Fruit fly (Drosophila melanogaster) whole organism, embryonic: Measurements from ENCODE around the gene loj.

Experiments
- ATbp ChIP-seq: fragments of 200-800 bp; sonication (Bioruptor generic); optimal IDR thresholded peaks from 2 replicates; lab custom pipeline; 2017; ENCODE audit warnings: missing biosample characterization, mild to moderate bottlenecking, missing genetic modification characterization, missing genetic modification reagents
- Blimp-1 ChIP-seq: fragments of 200-800 bp; sonication (Bioruptor generic); optimal IDR thresholded peaks from 3 replicates; lab custom pipeline; 2018; ENCODE audit warnings: missing biosample characterization, missing genetic modification characterization, mild to moderate bottlenecking, moderate library complexity, missing genetic modification reagents
- CG10267 ChIP-seq: fragments of 200-800 bp; sonication (Bioruptor generic); optimal IDR thresholded peaks from 2 replicates; lab custom pipeline; 2018; ENCODE audit warnings: missing biosample characterization, mild to moderate bottlenecking, missing genetic modification characterization, moderate library complexity
- CG10543 ChIP-seq: fragments of 200-800 bp; sonication (Bioruptor generic); optimal IDR thresholded peaks from 3 replicates; lab custom pipeline; 2017; ENCODE audit warnings: missing biosample characterization, mild to moderate bottlenecking, missing genetic modification characterization, moderate library complexity
- CG12391 ChIP-seq: fragments of 200-800 bp; sonication (Bioruptor generic); optimal IDR thresholded peaks from 3 replicates; lab custom pipeline; 2018; ENCODE audit warnings: missing biosample characterization, mild to moderate bottlenecking, missing genetic modification characterization, moderate library complexity
- CG13424 ChIP-seq: fragments of 200-800 bp; sonication (Bioruptor generic); optimal IDR thresholded peaks from 2 replicates; lab custom pipeline; 2019; ENCODE audit warnings: missing biosample characterization, mild to moderate bottlenecking, missing genetic modification characterization, moderate library complexity
- CG14710 ChIP-seq: fragments of 200-800 bp; sonication (Bioruptor generic); optimal IDR thresholded peaks from 3 replicates; lab custom pipeline; 2019; ENCODE audit warnings: missing biosample characterization, mild to moderate bottlenecking, missing genetic modification characterization, moderate library complexity
- CG15696 ChIP-seq: fragments of 200-800 bp; sonication (Bioruptor generic); optimal IDR thresholded peaks from 2 replicates; lab custom pipeline; 2019; ENCODE audit warnings: missing biosample characterization, mild to moderate bottlenecking, missing genetic modification characterization, moderate library complexity
- CG17802 ChIP-seq: fragments of 200-800 bp; sonication (Bioruptor generic); optimal IDR thresholded peaks from 2 replicates; lab custom pipeline; 2018; ENCODE audit warnings: missing biosample characterization, mild to moderate bottlenecking, missing genetic modification characterization, moderate library complexity
- CG17829 ChIP-seq: fragments of 200-800 bp; optimal IDR thresholded peaks from 2 replicates; lab custom pipeline; 2019; ENCODE audit warnings: missing biosample characterization, mild to moderate bottlenecking, missing genetic modification characterization, moderate library complexity
- CG2712 ChIP-seq: fragments of 200-800 bp; optimal IDR thresholded peaks from 3 replicates; lab custom pipeline; 2019; ENCODE audit warnings: missing biosample characterization, mild to moderate bottlenecking, missing genetic modification characterization, moderate library complexity
- CG2889 ChIP-seq: fragments of 200-800 bp; sonication (Bioruptor generic); IDR thresholded peaks from 3 replicates; pipeline ENCODE4 v1.3.6; 2022; ENCODE audit warnings: missing biosample characterization, missing genetic modification characterization
- CG31441 ChIP-seq: fragments of 200-800 bp; sonication (Bioruptor generic); IDR thresholded peaks from 2 replicates; pipeline ENCODE4 v1.3.6; 2022; ENCODE audit warnings: missing biosample characterization, missing genetic modification characterization
- CG32532 ChIP-seq: fragments of 200-800 bp; sonication (Bioruptor generic); IDR thresholded peaks from 2 replicates; pipeline ENCODE4 v1.3.6; 2022; ENCODE audit warnings: missing biosample characterization, missing genetic modification characterization
- CG4424 ChIP-seq: fragments of 200-800 bp; sonication (Bioruptor generic); optimal IDR thresholded peaks from 3 replicates; lab custom pipeline; 2016; ENCODE audit warnings: missing biosample characterization, missing genetic modification characterization
- CG7556 ChIP-seq: fragments of 200-800 bp; sonication (Bioruptor generic); optimal IDR thresholded peaks from 2 replicates; lab custom pipeline; 2017; ENCODE audit warnings: missing biosample characterization, mild to moderate bottlenecking, missing genetic modification characterization
- CG7839 ChIP-seq: fragments of 200-800 bp; sonication (Bioruptor generic); optimal IDR thresholded peaks from 3 replicates; lab custom pipeline; 2018; ENCODE audit warnings: missing biosample characterization, mild to moderate bottlenecking, missing genetic modification characterization, moderate library complexity
- CG8290 ChIP-seq, 3 experiments: fragments of 200-800 bp; sonication (Bioruptor generic); optimal IDR thresholded peaks; 2 replicates each; lab custom pipeline; 2016 to 2019; ENCODE audit warnings: missing biosample characterization in 3 of 3, missing genetic modification characterization in 3 of 3, mild to moderate bottlenecking in 2 of 3, moderate library complexity in 1 of 3
- D ChIP-seq, 2 experiments: fragments of 200-800 bp in 1 of 2; fragments of >200 bp in 1 of 2; sonication (Bioruptor generic) in 1 of 2; optimal IDR thresholded peaks; 2 replicates in 1 of 2; 3 replicates in 1 of 2; lab custom pipeline; 2017; ENCODE audit warnings: mild to moderate bottlenecking in 1 of 2, missing biosample characterization in 1 of 2, missing genetic modification characterization in 1 of 2, missing genetic modification reagents in 1 of 2
- D19A ChIP-seq: fragments of 200-800 bp; optimal IDR thresholded peaks from 3 replicates; lab custom pipeline; 2019; ENCODE audit warnings: missing biosample characterization, mild to moderate bottlenecking, missing genetic modification characterization, moderate library complexity
- Gug ChIP-seq: fragments of 200-800 bp; sonication (Bioruptor generic); IDR thresholded peaks from 4 replicates; pipeline ENCODE4 v1.3.6; 2022; ENCODE audit warnings: missing biosample characterization, missing genetic modification characterization
- HLH3B ChIP-seq: fragments of 200-800 bp; sonication (Bioruptor generic); IDR thresholded peaks from 2 replicates; pipeline ENCODE4 v1.3.6; 2022; ENCODE audit warnings: missing biosample characterization, missing genetic modification characterization
- Hey ChIP-seq: fragments of 200-800 bp; sonication (Bioruptor generic); optimal IDR thresholded peaks from 3 replicates; lab custom pipeline; 2018; ENCODE audit warnings: missing biosample characterization, mild to moderate bottlenecking, missing genetic modification characterization
- Med ChIP-seq: fragments of 200-800 bp; sonication (Bioruptor generic); peaks from one replicate; lab custom pipeline; 2016; ENCODE audit warnings: missing biosample characterization, missing genetic modification characterization, mild to moderate bottlenecking, inconsistent platforms, moderate library complexity
- Nf-YC ChIP-seq: fragments of 200-800 bp; optimal IDR thresholded peaks from 3 replicates; lab custom pipeline; 2019; ENCODE audit warnings: missing biosample characterization, mild to moderate bottlenecking, missing genetic modification characterization, moderate library complexity
- Oli ChIP-seq: fragments of 200-800 bp; sonication (Bioruptor generic); optimal IDR thresholded peaks from 2 replicates; lab custom pipeline; 2018; ENCODE audit warnings: missing biosample characterization, mild to moderate bottlenecking, missing genetic modification characterization, moderate library complexity
- Pdp1 ChIP-seq, 2 experiments: fragments of 200-800 bp; sonication (Bioruptor generic); optimal IDR thresholded peaks; 3 replicates each; lab custom pipeline; 2016; ENCODE audit warnings: missing biosample characterization in 2 of 2, missing genetic modification characterization in 2 of 2, mild to moderate bottlenecking in 1 of 2, moderate library complexity in 1 of 2
- Rfx ChIP-seq: fragments of 200-800 bp; sonication (Bioruptor generic); IDR thresholded peaks from 2 replicates; pipeline ENCODE4 v1.3.6; 2022; ENCODE audit warnings: missing biosample characterization, missing genetic modification characterization
- Sox102F ChIP-seq: fragments of 200-800 bp; sonication (Bioruptor generic); optimal IDR thresholded peaks from 2 replicates; lab custom pipeline; 2018; ENCODE audit warnings: missing biosample characterization, mild to moderate bottlenecking, missing genetic modification characterization, moderate library complexity
- Spps ChIP-seq: fragments of 200-800 bp; sonication (Bioruptor generic); optimal IDR thresholded peaks from 2 replicates; lab custom pipeline; 2018; ENCODE audit warnings: missing biosample characterization, mild to moderate bottlenecking, missing genetic modification characterization
- Ssrp ChIP-seq: fragments of 200-800 bp; sonication (Bioruptor generic); optimal IDR thresholded peaks from 2 replicates; lab custom pipeline; 2018; ENCODE audit warnings: missing biosample characterization, mild to moderate bottlenecking, missing genetic modification characterization, moderate library complexity
- cad ChIP-seq: fragments of >200 bp; optimal IDR thresholded peaks from 2 replicates; lab custom pipeline; 2017; ENCODE audit warnings: missing biosample characterization, missing genetic modification characterization
- crol ChIP-seq: fragments of 200-800 bp; sonication (Bioruptor generic); IDR thresholded peaks from 2 replicates; pipeline ENCODE4 v1.3.6; 2022; ENCODE audit warnings: missing biosample characterization, missing genetic modification characterization
- dmrt11E ChIP-seq: fragments of 200-800 bp; sonication (Bioruptor generic); optimal IDR thresholded peaks from 3 replicates; lab custom pipeline; 2018; ENCODE audit warnings: missing biosample characterization, mild to moderate bottlenecking, missing genetic modification characterization, moderate library complexity
- dmrt99B ChIP-seq: fragments of 200-800 bp; sonication (Bioruptor generic); optimal IDR thresholded peaks from 2 replicates; lab custom pipeline; 2018; ENCODE audit warnings: missing biosample characterization, mild to moderate bottlenecking, missing genetic modification characterization, moderate library complexity
- fd96Cb ChIP-seq: fragments of 200-800 bp; sonication (Bioruptor generic); optimal IDR thresholded peaks from 2 replicates; lab custom pipeline; 2018; ENCODE audit warnings: missing biosample characterization, mild to moderate bottlenecking, missing genetic modification characterization, moderate library complexity
- gem ChIP-seq: fragments of 200-800 bp; sonication (Bioruptor generic); optimal IDR thresholded peaks from 2 replicates; lab custom pipeline; 2019; ENCODE audit warnings: missing biosample characterization, mild to moderate bottlenecking, missing genetic modification characterization, moderate library complexity
- ken ChIP-seq: fragments of 200-800 bp; sonication (Bioruptor generic); IDR thresholded peaks from 3 replicates; pipeline ENCODE4 v1.3.6; 2022; ENCODE audit warnings: missing biosample characterization, missing genetic modification characterization
- phol ChIP-seq: fragments of 200-800 bp; sonication (Bioruptor generic); optimal IDR thresholded peaks from 3 replicates; lab custom pipeline; 2018; ENCODE audit warnings: missing biosample characterization, mild to moderate bottlenecking, missing genetic modification characterization, moderate library complexity
- sens-2 ChIP-seq: fragments of 200-800 bp; sonication (Bioruptor generic); IDR thresholded peaks from 2 replicates; pipeline ENCODE4 v1.3.6; 2022; ENCODE audit warnings: missing biosample characterization, missing genetic modification characterization
- trem ChIP-seq: fragments of 200-800 bp; optimal IDR thresholded peaks from 3 replicates; lab custom pipeline; 2019; ENCODE audit warnings: missing biosample characterization, mild to moderate bottlenecking, missing genetic modification characterization, moderate library complexity

Gene loj

DNA sequence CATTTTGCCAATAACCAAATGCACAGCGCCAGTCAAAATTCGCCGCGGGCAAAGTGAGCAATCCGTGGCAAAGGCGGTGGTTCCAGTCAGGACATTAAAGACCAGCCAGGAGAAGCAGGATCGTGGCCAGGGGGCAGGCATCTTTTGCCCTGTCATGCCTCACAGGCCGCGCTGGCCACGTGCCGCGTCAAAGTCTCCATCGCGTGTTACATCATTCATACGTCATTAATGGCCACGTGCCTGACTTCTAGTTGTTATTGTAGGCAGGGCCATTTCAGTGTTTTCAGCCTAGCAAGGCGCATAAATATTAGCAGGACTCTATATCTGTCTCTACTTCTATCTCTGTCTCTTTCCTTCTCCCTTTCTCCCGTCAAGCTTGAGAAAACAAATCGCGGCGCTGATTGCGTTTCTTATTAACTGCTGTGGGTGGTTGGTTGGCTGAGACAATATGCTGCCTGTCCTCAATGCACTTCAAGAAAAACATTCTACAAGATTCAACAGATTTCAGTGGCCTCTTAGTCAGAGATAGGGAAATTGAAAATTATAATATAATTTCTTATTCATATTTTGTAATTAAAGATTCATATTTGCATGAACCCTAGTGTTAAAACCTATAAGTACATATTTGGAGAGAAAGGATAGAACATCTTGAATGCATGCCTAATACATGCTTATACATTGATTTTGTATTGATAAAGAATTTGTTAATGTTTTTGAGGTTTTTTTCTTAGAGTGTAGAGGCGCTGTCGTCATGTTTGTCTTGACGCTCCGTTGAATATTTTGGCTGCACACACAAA lies 13.7 kb downstream of the loj start (continued):
- no peak for TF ChIP-seq CG4424 (GFP tag; lab: Kevin White, UChicago)
- no peak for TF ChIP-seq CG2889 (GFP tag; lab: Robert Waterston, UW)
- peak; percentile 5 for TF ChIP-seq CG17829 (tag; lab: Kevin White, UChicago)
- peak; percentile 37 for TF ChIP-seq Med (GFP tag; lab: Kevin White, UChicago)
- TF ChIP-seq CG10267 (tag; lab: Kevin White, UChicago), result peak; percentile 21
- TF ChIP-seq CG10543 (GFP tag; lab: Kevin White, UChicago), result no peak
- peak; percentile 19 for TF ChIP-seq CG7839 (tag; lab: Kevin White, UChicago)
- TF ChIP-seq sens-2 (GFP tag; lab: Robert Waterston, UW), result 0 out of 2 replicates have a peak, but pooled peaks have one; percentile 12
- no peak for TF ChIP-seq CG32532 (GFP tag; lab: Robert Waterston, UW)
- peak; percentile 43 for TF ChIP-seq phol (tag; lab: Kevin White, UChicago)
- peak; percentile 38 for TF ChIP-seq CG12391 (tag; lab: Kevin White, UChicago)
- peak; percentile 19 for TF ChIP-seq fd96Cb (tag; lab: Kevin White, UChicago)
- TF ChIP-seq CG8290 (GFP tag; optimal IDR thresholded peaks at IDR 0.05; lab: Kevin White, UChicago), result no peak
- TF ChIP-seq CG8290 (tag; optimal IDR thresholded peaks at IDR 0.05; lab: Kevin White, UChicago), result no peak
- peak; percentile 11 for TF ChIP-seq trem (tag; lab: Kevin White, UChicago)
- peak; percentile 20 for TF ChIP-seq Nf-YC (tag; lab: Kevin White, UChicago)
- TF ChIP-seq CG15696 (tag; lab: Kevin White, UChicago), result peak; percentile 25
- peak; percentile 50 for TF ChIP-seq CG14710 (tag; lab: Kevin White, UChicago)
- no peak for TF ChIP-seq Spps
- TF ChIP-seq Pdp1 (GFP tag; optimal IDR thresholded peaks at IDR 0.05; lab: Kevin White, UChicago), result no peak
- peak; percentile 100 for TF ChIP-seq Hey (tag; lab: Kevin White, UChicago)
- TF ChIP-seq CG2712 (tag; lab: Kevin White, UChicago), result peak; percentile 60
- TF ChIP-seq D (optimal IDR thresholded peaks at IDR 0.05; lab: Kevin White, UChicago), result no peak
- TF ChIP-seq D (GFP tag; optimal IDR thresholded peaks at IDR 0.05; lab: Kevin White, UChicago), result peak; percentile 27
- TF ChIP-seq Sox102F (GFP tag; lab: Kevin White, UChicago), result peak; percentile 8
- peak; percentile 34 for TF ChIP-seq Ssrp (tag; lab: Kevin White, UChicago)
- peak; percentile 28 for TF ChIP-seq dmrt99B (tag; lab: Kevin White, UChicago)
- peak; percentile 45 for TF ChIP-seq D19A (tag; lab: Kevin White, UChicago)
- no peak for TF ChIP-seq crol (GFP tag; lab: Robert Waterston, UW)
- TF ChIP-seq Oli (tag; lab: Kevin White, UChicago), result peak; percentile 35
- no peak for TF ChIP-seq CG7556 (GFP tag; lab: Kevin White, UChicago)
- TF ChIP-seq ATbp (GFP tag; lab: Kevin White, UChicago), result no peak
- no peak for TF ChIP-seq HLH3B
- TF ChIP-seq CG17802 (tag; lab: Kevin White, UChicago), result no peak
- peak; percentile 48; the same call in 1 of the 2 replicates for TF ChIP-seq CG31441
- no peak for TF ChIP-seq Gug
- peak; percentile 53 for TF ChIP-seq gem (tag; lab: Kevin White, UChicago)
- no peak for TF ChIP-seq Rfx (GFP tag; lab: Robert Waterston, UW)
- TF ChIP-seq cad (GFP tag; lab: Kevin White, UChicago), result no peak
- peak; percentile 47 for TF ChIP-seq Blimp-1 (GFP tag; lab: Kevin White, UChicago)
- no peak for TF ChIP-seq ken
- TF ChIP-seq CG13424 (tag; lab: Kevin White, UChicago), result peak; percentile 10
- TF ChIP-seq dmrt11E (tag; lab: Kevin White, UChicago), result peak; percentile 40
